Worm (Caenorhabditis elegans) whole organism, L3 larva: Measurements from ENCODE around the gene F21C10.18.

Source experiments
- ceh-28 ChIP-seq: fragments of 150-350 bp; optimal IDR thresholded peaks from 2 replicates; lab custom pipeline; 2014; ENCODE audit warnings: missing biosample characterization, missing genetic modification reagents, missing genetic modification characterization
- ceh-82 ChIP-seq: fragments of 150-350 bp; optimal IDR thresholded peaks from 2 replicates; lab custom pipeline; 2014; ENCODE audit warnings: missing biosample characterization, missing genetic modification characterization
- nhr-12 ChIP-seq: fragments of 150-350 bp; optimal IDR thresholded peaks from 2 replicates; lab custom pipeline; 2014; ENCODE audit warnings: missing biosample characterization, missing genetic modification characterization
- nhr-237 ChIP-seq: fragments of 150-350 bp; optimal IDR thresholded peaks from 2 replicates; lab custom pipeline; 2014; ENCODE audit warnings: missing biosample characterization, missing genetic modification characterization
- nhr-25 ChIP-seq: sonication (generic microtip); optimal IDR thresholded peaks from 2 replicates; lab custom pipeline; 2017; ENCODE audit warnings: missing biosample characterization, missing genetic modification characterization
- nhr-28 ChIP-seq: fragments of 150-350 bp; optimal IDR thresholded peaks from 2 replicates; lab custom pipeline; 2014; ENCODE audit warnings: missing biosample characterization, missing genetic modification characterization
- nhr-76 ChIP-seq: fragments of 150-350 bp; sonication (generic microtip); optimal IDR thresholded peaks from 5 replicates; lab custom pipeline; 2014; ENCODE audit warnings: missing biosample characterization, missing genetic modification characterization
- nhr-77 ChIP-seq: fragments of 150-350 bp; optimal IDR thresholded peaks from 2 replicates; lab custom pipeline; 2014; ENCODE audit warnings: missing biosample characterization, missing genetic modification characterization
- pqm-1 ChIP-seq: fragments of 150-350 bp; optimal IDR thresholded peaks from 2 replicates; lab custom pipeline; 2017; ENCODE audit warnings: missing biosample characterization, missing genetic modification characterization, inconsistent platforms
- skn-1 ChIP-seq: fragments of 150-350 bp; optimal IDR thresholded peaks from 2 replicates; lab custom pipeline; 2014; ENCODE audit warnings: missing biosample characterization, missing genetic modification characterization
- snpc-4 ChIP-seq: fragments of 150-350 bp; optimal IDR thresholded peaks from 2 replicates; lab custom pipeline; 2014; ENCODE audit warnings: missing biosample characterization, missing genetic modification characterization
- unc-62 ChIP-seq: fragments of 150-350 bp; sonication (generic microtip); optimal IDR thresholded peaks from 4 replicates; lab custom pipeline; 2014; ENCODE audit warnings: missing biosample characterization, missing genetic modification reagents, missing genetic modification characterization
- ztf-11 ChIP-seq: fragments of 150-350 bp; optimal IDR thresholded peaks from 2 replicates; lab custom pipeline; 2014; ENCODE audit warnings: missing biosample characterization, missing genetic modification characterization

- TF ChIP-seq nhr-237 (no peak), pqm-1 (tag; lab: Kevin White, UChicago) (no peak), nhr-77 (tag; lab: Kevin White, UChicago) (no peak), skn-1 (no peak), ceh-28 (no peak), nhr-25 (tag; lab: Kevin White, UChicago) (no peak), unc-62 (GFP tag; lab: Kevin White, UChicago) (no peak), ztf-11 (tag; lab: Kevin White, UChicago) (no peak), nhr-76 (tag; lab: Kevin White, UChicago) (no peak), nhr-28 (no peak), snpc-4 (tag; lab: Kevin White, UChicago) (no peak), nhr-12 (tag; lab: Kevin White, UChicago) (no peak), ceh-82 (tag; lab: Kevin White, UChicago) (no peak)
These were observed 33.0 kb downstream of the F21C10.18 start, which contains the start of gene pitr-3 for ce11 chrV:9141297-9141696.
